Worm (Caenorhabditis elegans): ENCODE results near the gene dmsr-3.

The dmsr-3 gene

ce11 chrII:13334966-13335698 is 20.9 kb downstream of the dmsr-3 start (continued):
- peak; percentile 4 for TF ChIP-seq tlf-1 (GFP tag; optimal IDR thresholded peaks at IDR 0.05)
- TF ChIP-seq egrh-3 (GFP tag; IDR thresholded peaks at IDR 0.05) = peak; percentile 84
- TF ChIP-seq madf-6 (GFP tag; IDR thresholded peaks at IDR 0.05) = no peak
- TF ChIP-seq nhr-27 (tag; optimal IDR thresholded peaks at IDR 0.05) = no peak
- TF ChIP-seq ama-1 (optimal IDR thresholded peaks at IDR 0.05) = no peak
- TF ChIP-seq ama-1 (GFP tag; optimal IDR thresholded peaks at IDR 0.05) = no peak
- no peak for TF ChIP-seq nhr-120 (GFP tag; IDR thresholded peaks at IDR 0.05)
- TF ChIP-seq pbrm-1 (GFP tag; IDR thresholded peaks at IDR 0.05) = peak; percentile 56; the same call in 1 of the 2 replicates
- TF ChIP-seq unc-62 (GFP tag; optimal IDR thresholded peaks at IDR 0.05) = no peak
- no peak for TF ChIP-seq nhr-179 (tag; optimal IDR thresholded peaks at IDR 0.05)
- TF ChIP-seq lir-1 (GFP tag; conservative IDR thresholded peaks at IDR 0.05) = peak; percentile 40; the same call in 1 of the 2 replicates
- TF ChIP-seq die-1 (tag; optimal IDR thresholded peaks at IDR 0.05) = peak; percentile 43
- no peak for TF ChIP-seq dpl-1 (GFP tag; optimal IDR thresholded peaks at IDR 0.05)
- no peak for TF ChIP-seq sdz-38 (tag; optimal IDR thresholded peaks at IDR 0.05)
- TF ChIP-seq K12H6.12 (tag; optimal IDR thresholded peaks at IDR 0.05) = peak; percentile 95
- no peak for TF ChIP-seq F57C9.4 (tag; optimal IDR thresholded peaks at IDR 0.05)
- TF ChIP-seq mxl-1 (tag; optimal IDR thresholded peaks at IDR 0.05) = no peak
- no peak for TF ChIP-seq aptf-2 (GFP tag; conservative IDR thresholded peaks at IDR 0.05)
- peak in 1 of 3 experiments; percentile 25 for TF ChIP-seq lin-35 (GFP tag; optimal IDR thresholded peaks at IDR 0.05)
- TF ChIP-seq ztf-22 (GFP tag; optimal IDR thresholded peaks at IDR 0.05) = no peak
- no peak for TF ChIP-seq unc-130 (GFP tag; optimal IDR thresholded peaks at IDR 0.05)
- peak; percentile 68 for TF ChIP-seq B0336.3 (GFP tag; IDR thresholded peaks at IDR 0.05)
- TF ChIP-seq lin-54 (GFP tag; optimal IDR thresholded peaks at IDR 0.05) = peak; percentile 34
- TF ChIP-seq cebp-1 (GFP tag; IDR thresholded peaks at IDR 0.05) = no peak
- peak; percentile 77 for TF ChIP-seq cebp-1 (tag; optimal IDR thresholded peaks at IDR 0.05)
- peak; percentile 43 for TF ChIP-seq snpc-4 (GFP tag; optimal IDR thresholded peaks at IDR 0.05)
- TF ChIP-seq snpc-4 (tag; optimal IDR thresholded peaks at IDR 0.05) = peak; percentile 29 to 67 (median 50)
- TF ChIP-seq T26A5.8 (tag; optimal IDR thresholded peaks at IDR 0.05) = no peak
- TF ChIP-seq ceh-91 (GFP tag; IDR thresholded peaks at IDR 0.05) = no peak
- no peak for TF ChIP-seq ztf-28 (GFP tag; IDR thresholded peaks at IDR 0.05)
- TF ChIP-seq chd-7 (tag; optimal IDR thresholded peaks at IDR 0.05) = peak; percentile 75
- TF ChIP-seq gei-17 (GFP tag; optimal IDR thresholded peaks at IDR 0.05) = peak; percentile 19
- peak; percentile 49; the same call in 1 of the 2 replicates for TF ChIP-seq ekl-4 (GFP tag; IDR thresholded peaks at IDR 0.05)
- TF ChIP-seq ztf-26 (tag; optimal IDR thresholded peaks at IDR 0.05) = peak; percentile 51
- peak; percentile 99 for TF ChIP-seq zfh-2 (GFP tag; conservative IDR thresholded peaks at IDR 0.05)
- TF ChIP-seq lin-40 (tag; optimal IDR thresholded peaks at IDR 0.05) = peak; percentile 84
- peak; percentile 87 for TF ChIP-seq dox-1 (GFP tag; IDR thresholded peaks at IDR 0.05)
- TF ChIP-seq B0035.1 (tag; optimal IDR thresholded peaks at IDR 0.05) = peak; percentile 1
- no peak for TF ChIP-seq ztf-25 (GFP tag; IDR thresholded peaks at IDR 0.05)
- no peak for TF ChIP-seq ets-4 (GFP tag; optimal IDR thresholded peaks at IDR 0.05)
- TF ChIP-seq D2030.7 (GFP tag; IDR thresholded peaks at IDR 0.05) = no peak
- no peak for TF ChIP-seq sea-2 (GFP tag; IDR thresholded peaks at IDR 0.05)
- no peak for TF ChIP-seq bed-1 (GFP tag; IDR thresholded peaks at IDR 0.05)
- 0 out of 2 replicates have a peak, but pooled peaks have one; percentile 12 for TF ChIP-seq madf-3 (GFP tag; IDR thresholded peaks at IDR 0.05)
- TF ChIP-seq hlh-26 (GFP tag; conservative IDR thresholded peaks at IDR 0.05) = no peak
- no peak for TF ChIP-seq xnd-1 (tag; optimal IDR thresholded peaks at IDR 0.05)

Measured in whole organism, young adult.